Worm (Caenorhabditis elegans): ENCODE results near the gene slc-36.5.

- no peak for TF ChIP-seq him-1 (tag; optimal IDR thresholded peaks at IDR 0.05)
- TF ChIP-seq dao-5 (tag; optimal IDR thresholded peaks at IDR 0.05): no peak
- no peak for TF ChIP-seq W03F9.2 (tag; optimal IDR thresholded peaks at IDR 0.05)
Observed at ce11 chrII:6926054-6926453, 49.2 kb upstream of the slc-36.5 start.

Data from whole organism, L4/young adult.